Fruit fly (Drosophila melanogaster) whole organism, embryonic: Measurements from ENCODE around the gene na.

Experiments used
- Ada2b ChIP-seq: fragments of 200-800 bp; sonication (Bioruptor generic); IDR thresholded peaks from 2 replicates; pipeline ENCODE4 v1.3.6; 2022; ENCODE audit warnings: missing biosample characterization, missing genetic modification characterization
- Atf6 ChIP-seq: fragments of 200-800 bp; sonication (Bioruptor generic); IDR thresholded peaks from 2 replicates; pipeline ENCODE4 v1.3.6; 2022; ENCODE audit warnings: missing biosample characterization, missing genetic modification characterization
- CG10267 ChIP-seq: fragments of 200-800 bp; sonication (Bioruptor generic); optimal IDR thresholded peaks from 2 replicates; lab custom pipeline; 2018; ENCODE audit warnings: missing biosample characterization, mild to moderate bottlenecking, missing genetic modification characterization, moderate library complexity
- CG11504 ChIP-seq: fragments of 200-800 bp; sonication (Bioruptor generic); optimal IDR thresholded peaks from 3 replicates; lab custom pipeline; 2019; ENCODE audit warnings: missing biosample characterization, mild to moderate bottlenecking, missing genetic modification characterization, moderate library complexity
- CG12071 ChIP-seq: fragments of 200-800 bp; sonication (Bioruptor generic); optimal IDR thresholded peaks from 3 replicates; lab custom pipeline; 2018; ENCODE audit warnings: missing biosample characterization, mild to moderate bottlenecking, missing genetic modification characterization
- CG13775 ChIP-seq: fragments of 200-800 bp; sonication (Bioruptor generic); optimal IDR thresholded peaks from 3 replicates; lab custom pipeline; 2017; ENCODE audit warnings: missing biosample characterization, mild to moderate bottlenecking, missing genetic modification characterization
- CG16813 ChIP-seq: fragments of 200-800 bp; sonication (Bioruptor generic); IDR thresholded peaks from 3 replicates; pipeline ENCODE4 v1.3.6; 2022; ENCODE audit warnings: missing biosample characterization, missing genetic modification characterization; ENCODE audit not compliant: partially characterized antibody
- CG17912 ChIP-seq: fragments of 200-800 bp; sonication (Bioruptor generic); optimal IDR thresholded peaks from 2 replicates; lab custom pipeline; 2018; ENCODE audit warnings: missing biosample characterization, mild to moderate bottlenecking, missing genetic modification characterization
- CG18599 ChIP-seq: fragments of 200-800 bp; sonication (Bioruptor generic); optimal IDR thresholded peaks from 3 replicates; lab custom pipeline; 2017; ENCODE audit warnings: missing biosample characterization, missing genetic modification characterization, mild to moderate bottlenecking, moderate library complexity, missing genetic modification reagents
- CG18619 ChIP-seq: fragments of 200-800 bp; sonication (Bioruptor generic); optimal IDR thresholded peaks from 3 replicates; lab custom pipeline; 2017; ENCODE audit warnings: missing biosample characterization, mild to moderate bottlenecking, missing genetic modification characterization
- CG30020 ChIP-seq: fragments of 200-800 bp; optimal IDR thresholded peaks from 2 replicates; lab custom pipeline; 2019; ENCODE audit warnings: missing biosample characterization, mild to moderate bottlenecking, missing genetic modification characterization, moderate library complexity
- CG33557 ChIP-seq: fragments of 200-800 bp; sonication (Bioruptor generic); optimal IDR thresholded peaks from 2 replicates; lab custom pipeline; 2019; ENCODE audit warnings: missing biosample characterization, mild to moderate bottlenecking, missing genetic modification characterization, moderate library complexity
- CG4328 ChIP-seq: fragments of 200-800 bp; sonication (Bioruptor generic); optimal IDR thresholded peaks from 3 replicates; lab custom pipeline; 2017; ENCODE audit warnings: missing biosample characterization, missing genetic modification reagents, missing genetic modification characterization
- CG4360 ChIP-seq: fragments of 200-800 bp; sonication (Bioruptor generic); IDR thresholded peaks from 2 replicates; pipeline ENCODE4 v1.3.6; 2022; ENCODE audit warnings: missing biosample characterization, missing genetic modification characterization
- CG4424 ChIP-seq: fragments of 200-800 bp; sonication (Bioruptor generic); optimal IDR thresholded peaks from 3 replicates; lab custom pipeline; 2016; ENCODE audit warnings: missing biosample characterization, missing genetic modification characterization
- CG4820 ChIP-seq: fragments of 200-800 bp; sonication (Bioruptor generic); optimal IDR thresholded peaks from 3 replicates; lab custom pipeline; 2016; ENCODE audit warnings: missing biosample characterization, missing genetic modification characterization
- CG6791 ChIP-seq: fragments of 200-800 bp; sonication (Bioruptor generic); IDR thresholded peaks from 3 replicates; pipeline ENCODE4 v1.3.6; 2022; ENCODE audit warnings: missing biosample characterization, missing genetic modification characterization; ENCODE audit not compliant: partially characterized antibody
- CG7556 ChIP-seq: fragments of 200-800 bp; sonication (Bioruptor generic); optimal IDR thresholded peaks from 2 replicates; lab custom pipeline; 2017; ENCODE audit warnings: missing biosample characterization, mild to moderate bottlenecking, missing genetic modification characterization
- CG7987 ChIP-seq: fragments of 200-800 bp; sonication (Bioruptor generic); optimal IDR thresholded peaks from 2 replicates; lab custom pipeline; 2018; ENCODE audit warnings: missing biosample characterization, mild to moderate bottlenecking, missing genetic modification characterization, moderate library complexity
- CG8388 ChIP-seq: fragments of 200-800 bp; sonication (Bioruptor generic); optimal IDR thresholded peaks from 2 replicates; lab custom pipeline; 2019; ENCODE audit warnings: missing biosample characterization, mild to moderate bottlenecking, missing genetic modification characterization, moderate library complexity
- CG8924 ChIP-seq: fragments of 200-800 bp; optimal IDR thresholded peaks from 3 replicates; lab custom pipeline; 2019; ENCODE audit warnings: missing biosample characterization, mild to moderate bottlenecking, missing genetic modification characterization, moderate library complexity
- CG9215 ChIP-seq: fragments of 200-800 bp; sonication (Bioruptor generic); IDR thresholded peaks from 2 replicates; pipeline ENCODE4 v1.3.6; 2022; ENCODE audit warnings: missing biosample characterization, missing genetic modification characterization
- CG9876 ChIP-seq: fragments of 200-800 bp; sonication (Bioruptor generic); optimal IDR thresholded peaks from 2 replicates; lab custom pipeline; 2016; ENCODE audit warnings: missing biosample characterization, missing genetic modification characterization
- CG9932 ChIP-seq: fragments of 200-800 bp; sonication (Bioruptor generic); IDR thresholded peaks from 2 replicates; pipeline ENCODE4 v1.3.6; 2022; ENCODE audit warnings: missing biosample characterization, missing genetic modification characterization
- Dref ChIP-seq: fragments of 200-800 bp; sonication (Bioruptor generic); IDR thresholded peaks from 2 replicates; pipeline ENCODE4 v1.3.6; 2022; ENCODE audit warnings: missing biosample characterization, missing genetic modification characterization
- E2f2 ChIP-seq: fragments of 200-800 bp; sonication (Bioruptor generic); IDR thresholded peaks from 2 replicates; pipeline ENCODE4 v1.3.6; 2022; ENCODE audit warnings: missing biosample characterization, missing genetic modification characterization
- MESR4 ChIP-seq: fragments of 200-800 bp; sonication (Bioruptor generic); optimal IDR thresholded peaks from 2 replicates; lab custom pipeline; 2018; ENCODE audit warnings: missing biosample characterization, mild to moderate bottlenecking, missing genetic modification characterization, moderate library complexity
- Myb ChIP-seq: fragments of 200-800 bp; sonication (Bioruptor generic); optimal IDR thresholded peaks from 2 replicates; lab custom pipeline; 2016; ENCODE audit warnings: missing biosample characterization, missing genetic modification characterization
- Nf-YC ChIP-seq: fragments of 200-800 bp; optimal IDR thresholded peaks from 3 replicates; lab custom pipeline; 2019; ENCODE audit warnings: missing biosample characterization, mild to moderate bottlenecking, missing genetic modification characterization, moderate library complexity
- al ChIP-seq: fragments of 200-800 bp; sonication (Bioruptor generic); IDR thresholded peaks from 2 replicates; pipeline ENCODE4 v1.3.6; 2022; ENCODE audit warnings: missing biosample characterization, missing genetic modification characterization
- amos ChIP-seq: fragments of 200-800 bp; sonication (Bioruptor generic); IDR thresholded peaks from 2 replicates; pipeline ENCODE4 v1.3.6; 2022; ENCODE audit warnings: missing biosample characterization, missing genetic modification characterization; ENCODE audit not compliant: partially characterized antibody
- bbx ChIP-seq: fragments of 200-800 bp; sonication (Bioruptor generic); IDR thresholded peaks from 2 replicates; pipeline ENCODE4 v1.3.6; 2022; ENCODE audit warnings: missing biosample characterization, missing genetic modification characterization; ENCODE audit not compliant: partially characterized antibody
- bcd ChIP-seq: fragments of 200-800 bp; sonication (Bioruptor generic); optimal IDR thresholded peaks from 2 replicates; lab custom pipeline; 2017; ENCODE audit warnings: missing biosample characterization, mild to moderate bottlenecking, missing genetic modification characterization
- bsh ChIP-seq, 2 experiments: fragments of 200-800 bp; sonication (Bioruptor generic); optimal IDR thresholded peaks; 2 replicates each; lab custom pipeline; 2017 to 2018; ENCODE audit warnings: mild to moderate bottlenecking in 2 of 2, missing biosample characterization in 2 of 2, missing genetic modification characterization in 2 of 2, moderate library complexity in 1 of 2
- dpn ChIP-seq, 2 experiments: fragments of 200-800 bp; sonication (Bioruptor generic); optimal IDR thresholded peaks; 3 replicates each; lab custom pipeline; 2016; ENCODE audit warnings: missing biosample characterization in 2 of 2, missing genetic modification characterization in 2 of 2
- en ChIP-seq: fragments of 200-800 bp; sonication (Bioruptor generic); optimal IDR thresholded peaks from 2 replicates; lab custom pipeline; 2016; ENCODE audit warnings: missing biosample characterization, missing genetic modification characterization
- exex ChIP-seq: fragments of 200-800 bp; sonication (Bioruptor generic); optimal IDR thresholded peaks from 4 replicates; lab custom pipeline; 2018; ENCODE audit warnings: missing biosample characterization, mild to moderate bottlenecking, missing genetic modification characterization, moderate library complexity
- lilli ChIP-seq: fragments of 200-800 bp; sonication (Bioruptor generic); optimal IDR thresholded peaks from 3 replicates; lab custom pipeline; 2016; ENCODE audit warnings: missing biosample characterization, missing genetic modification characterization
- lola ChIP-seq, 3 experiments: fragments of >200 bp in 2 of 3; fragments of 200-800 bp in 1 of 3; sonication (Bioruptor generic) in 1 of 3; optimal IDR thresholded peaks; 2 replicates each; lab custom pipeline; 2017 to 2019; ENCODE audit warnings: missing biosample characterization in 3 of 3, missing genetic modification characterization in 3 of 3, mild to moderate bottlenecking in 1 of 3, moderate library complexity in 1 of 3
- nau ChIP-seq: fragments of 200-800 bp; sonication (Bioruptor generic); optimal IDR thresholded peaks from 3 replicates; lab custom pipeline; 2017; ENCODE audit warnings: missing biosample characterization, mild to moderate bottlenecking, missing genetic modification characterization, missing genetic modification reagents
- prd ChIP-seq, 3 experiments: fragments of >200 bp in 2 of 3; fragments of 200-800 bp in 1 of 3; sonication (Bioruptor generic) in 1 of 3; optimal IDR thresholded peaks in 2 of 3; IDR thresholded peaks in 1 of 3; 2 replicates in 2 of 3; 3 replicates in 1 of 3; pipeline versions ENCODE4 v1.3.6 to Lab custom; 2017 to 2022; ENCODE audit warnings: missing biosample characterization in 1 of 3, missing genetic modification characterization in 1 of 3
- sd ChIP-seq: fragments of 200-800 bp; sonication (Bioruptor generic); optimal IDR thresholded peaks from 3 replicates; lab custom pipeline; 2018; ENCODE audit warnings: missing biosample characterization, mild to moderate bottlenecking, missing genetic modification characterization, moderate library complexity
- slbo ChIP-seq: fragments of 200-800 bp; sonication (Bioruptor generic); IDR thresholded peaks from 2 replicates; pipeline ENCODE4 v1.3.6; 2022; ENCODE audit warnings: missing biosample characterization, missing genetic modification characterization
- sob ChIP-seq: fragments of 200-800 bp; sonication (Bioruptor generic); IDR thresholded peaks from 2 replicates; pipeline ENCODE4 v1.3.6; 2022; ENCODE audit warnings: missing biosample characterization, missing genetic modification characterization
- stwl ChIP-seq: fragments of 200-800 bp; sonication (Bioruptor generic); optimal IDR thresholded peaks from 3 replicates; lab custom pipeline; 2018; ENCODE audit warnings: missing biosample characterization, mild to moderate bottlenecking, missing genetic modification characterization, moderate library complexity
- tup ChIP-seq: fragments of 200-800 bp; sonication (Bioruptor generic); optimal IDR thresholded peaks from 2 replicates; lab custom pipeline; 2016; ENCODE audit warnings: missing biosample characterization, mild to moderate bottlenecking, missing genetic modification characterization, moderate library complexity
- vnd ChIP-seq: fragments of 200-800 bp; sonication (Bioruptor generic); IDR thresholded peaks from 3 replicates; pipeline ENCODE4 v1.3.6; 2022; ENCODE audit warnings: missing biosample characterization, missing genetic modification characterization; ENCODE audit not compliant: partially characterized antibody
- zen ChIP-seq: fragments of 200-800 bp; sonication (Bioruptor generic); optimal IDR thresholded peaks from 3 replicates; lab custom pipeline; 2018; ENCODE audit warnings: missing biosample characterization, mild to moderate bottlenecking, missing genetic modification characterization, moderate library complexity

na gene

dm6 chrX:14233843-14234337 is 32.3 kb upstream of the na start, which contains the start of gene CG42271 (continued):
- no peak for TF ChIP-seq CG12071 (GFP tag; lab: Kevin White, UChicago)
- TF ChIP-seq CG7556 (GFP tag; lab: Kevin White, UChicago): peak; percentile 24
- no peak for TF ChIP-seq Atf6 (GFP tag; lab: Robert Waterston, UW)
- TF ChIP-seq Nf-YC: peak; percentile 61
- peak; percentile 52 for TF ChIP-seq slbo (GFP tag; lab: Robert Waterston, UW)
- peak in 1 of 2 experiments; percentile 36 for TF ChIP-seq bsh (GFP tag; optimal IDR thresholded peaks at IDR 0.05; lab: Kevin White, UChicago)
- no peak for TF ChIP-seq prd (optimal IDR thresholded peaks at IDR 0.05; lab: Kevin White, UChicago)
- TF ChIP-seq prd (GFP tag; IDR thresholded peaks at IDR 0.05; lab: Robert Waterston, UW): peak; percentile 65; the same call in 2 of the 3 replicates
- no peak for TF ChIP-seq exex (tag; lab: Kevin White, UChicago)
- TF ChIP-seq Dref (GFP tag; lab: Robert Waterston, UW): peak; percentile 40
- peak; percentile 69 for TF ChIP-seq CG13775 (GFP tag; lab: Kevin White, UChicago)
- TF ChIP-seq Ada2b (GFP tag; lab: Robert Waterston, UW): 0 out of 2 replicates have a peak, but pooled peaks have one; percentile 13
- peak; percentile 5 for TF ChIP-seq Myb (GFP tag; lab: Kevin White, UChicago)
- peak; percentile 81 for TF ChIP-seq CG6791 (GFP tag; lab: Robert Waterston, UW)
- no peak for TF ChIP-seq en
- TF ChIP-seq zen (tag; lab: Kevin White, UChicago): peak; percentile 53
- TF ChIP-seq CG33557 (GFP tag; lab: Kevin White, UChicago): peak; percentile 25
- peak; percentile 42 for TF ChIP-seq CG18599 (GFP tag; lab: Kevin White, UChicago)
- no peak for TF ChIP-seq tup
- peak; percentile 28 for TF ChIP-seq CG4424 (GFP tag; lab: Kevin White, UChicago)
- peak; percentile 69 for TF ChIP-seq CG8924 (tag; lab: Kevin White, UChicago)
- peak; percentile 95 for TF ChIP-seq CG16813 (GFP tag; lab: Robert Waterston, UW)
- TF ChIP-seq CG17912: no peak
- TF ChIP-seq CG4820: peak; percentile 11
- TF ChIP-seq amos: peak; percentile 89
- TF ChIP-seq sd (tag; lab: Kevin White, UChicago): no peak
- TF ChIP-seq al (GFP tag; lab: Robert Waterston, UW): 0 out of 2 replicates have a peak, but pooled peaks have one; percentile 30
- TF ChIP-seq bcd (GFP tag; lab: Kevin White, UChicago): peak; percentile 9
- TF ChIP-seq CG9876 (GFP tag; lab: Kevin White, UChicago): no peak
- TF ChIP-seq vnd (GFP tag; lab: Robert Waterston, UW): peak; percentile 94
- 0 out of 2 replicates have a peak, but pooled peaks have one; percentile 24 for TF ChIP-seq CG9215 (GFP tag; lab: Robert Waterston, UW)
- TF ChIP-seq CG10267 (tag; lab: Kevin White, UChicago): peak; percentile 56
- TF ChIP-seq CG11504 (tag; lab: Kevin White, UChicago): no peak
- TF ChIP-seq lilli: peak; percentile 8
- TF ChIP-seq CG7987 (GFP tag; lab: Kevin White, UChicago): no peak
- 0 out of 2 replicates have a peak, but pooled peaks have one; percentile 22 for TF ChIP-seq E2f2
- peak; percentile 91 for TF ChIP-seq MESR4 (GFP tag; lab: Kevin White, UChicago)
- peak; percentile 76 for TF ChIP-seq stwl (tag; lab: Kevin White, UChicago)
- peak in 1 of 3 experiments; percentile 48 for TF ChIP-seq lola (GFP tag; optimal IDR thresholded peaks at IDR 0.05; lab: Kevin White, UChicago)
- TF ChIP-seq CG4360 (GFP tag; lab: Robert Waterston, UW): peak; percentile 86
- TF ChIP-seq sob (GFP tag; lab: Robert Waterston, UW): peak; percentile 52
- peak; percentile 59 for TF ChIP-seq CG9932 (GFP tag; lab: Robert Waterston, UW)
- peak; percentile 87 for TF ChIP-seq bbx (GFP tag; lab: Robert Waterston, UW)
- peak in 1 of 2 experiments; percentile 4 for TF ChIP-seq dpn (GFP tag; optimal IDR thresholded peaks at IDR 0.05; lab: Kevin White, UChicago)
- TF ChIP-seq CG4328 (GFP tag; lab: Kevin White, UChicago): peak; percentile 22
- peak; percentile 57 for TF ChIP-seq CG30020 (tag; lab: Kevin White, UChicago)
- peak; percentile 29 for TF ChIP-seq CG8388 (GFP tag; lab: Kevin White, UChicago)
- no peak for TF ChIP-seq nau (GFP tag; lab: Kevin White, UChicago)
- TF ChIP-seq CG18619 (GFP tag; lab: Kevin White, UChicago): peak; percentile 30
